Worm (Caenorhabditis elegans) whole organism, mixed stage, embryonic: ENCODE measurements around the gene gldi-1.

Source experiments
- blmp-1 ChIP-seq: fragments of 150-350 bp; optimal IDR thresholded peaks from 2 replicates; lab custom pipeline; 2014; ENCODE audit warnings: missing biosample characterization, missing genetic modification characterization
- ces-1 ChIP-seq: fragments of 150-350 bp; optimal IDR thresholded peaks from 2 replicates; lab custom pipeline; 2014; ENCODE audit warnings: missing biosample characterization, missing genetic modification reagents, missing genetic modification characterization
- elt-3 ChIP-seq: fragments of 150-350 bp; optimal IDR thresholded peaks from 2 replicates; lab custom pipeline; 2014; ENCODE audit warnings: missing biosample characterization, missing genetic modification characterization
- flh-1 ChIP-seq: fragments of 200-800 bp; sonication (Bioruptor generic); optimal IDR thresholded peaks from 2 replicates; lab custom pipeline; 2018; ENCODE audit warnings: mild to moderate bottlenecking, missing genetic modification characterization, moderate library complexity, missing compliant biosample characterization
- hlh-1 ChIP-seq: fragments of 150-350 bp; optimal IDR thresholded peaks from 2 replicates; lab custom pipeline; 2014; ENCODE audit warnings: missing biosample characterization, missing genetic modification reagents, missing genetic modification characterization
- lin-32 ChIP-seq: fragments of 200-800 bp; sonication (Bioruptor generic); optimal IDR thresholded peaks from 2 replicates; lab custom pipeline; 2018; ENCODE audit warnings: mild to moderate bottlenecking, missing genetic modification characterization, missing compliant biosample characterization
- lsy-2 ChIP-seq: fragments of 150-350 bp; optimal IDR thresholded peaks from 2 replicates; lab custom pipeline; 2014; ENCODE audit warnings: missing biosample characterization, missing genetic modification characterization
- mab-5 ChIP-seq: fragments of 150-350 bp; optimal IDR thresholded peaks from 2 replicates; lab custom pipeline; 2014; ENCODE audit warnings: missing biosample characterization, missing genetic modification characterization
- mep-1 ChIP-seq: fragments of 150-350 bp; optimal IDR thresholded peaks from 2 replicates; lab custom pipeline; 2017; ENCODE audit warnings: missing biosample characterization, missing genetic modification reagents, missing genetic modification characterization, inconsistent platforms
- nhr-12 ChIP-seq: fragments of 150-350 bp; optimal IDR thresholded peaks from 2 replicates; lab custom pipeline; 2014; ENCODE audit warnings: missing biosample characterization, missing genetic modification characterization
- nhr-237 ChIP-seq: fragments of 150-350 bp; optimal IDR thresholded peaks from 2 replicates; lab custom pipeline; 2014; ENCODE audit warnings: missing biosample characterization, missing genetic modification characterization
- unc-120 ChIP-seq: sonication (generic microtip); optimal IDR thresholded peaks from 2 replicates; lab custom pipeline; 2017; ENCODE audit warnings: missing genetic modification characterization, missing compliant biosample characterization; ENCODE audit not compliant: poor library complexity, severe bottlenecking
- unc-62 ChIP-seq: fragments of 150-350 bp; optimal IDR thresholded peaks from 2 replicates; lab custom pipeline; 2014; ENCODE audit warnings: missing biosample characterization, missing genetic modification reagents, missing genetic modification characterization

DNA sequence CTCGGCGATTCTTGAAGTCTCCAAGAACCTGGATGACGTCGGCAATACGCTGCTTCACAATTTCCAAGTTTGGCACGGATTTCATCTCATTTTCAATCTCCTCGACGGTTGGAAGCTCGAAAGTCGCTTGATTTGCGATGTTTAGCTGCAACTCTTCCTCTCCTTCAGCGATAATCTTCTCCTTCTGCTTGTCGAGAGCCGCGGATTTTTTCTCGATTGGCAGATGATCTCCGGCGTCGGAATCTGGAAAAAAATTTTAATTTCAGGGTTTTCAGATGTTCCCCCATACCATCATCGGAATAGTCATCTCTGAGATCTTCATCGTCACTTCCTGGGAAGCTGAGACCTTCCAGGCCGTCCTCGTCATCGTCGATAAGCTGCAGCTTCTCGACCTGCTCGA, 8.9 kb downstream of the gldi-1 start:
- TF ChIP-seq unc-62: no peak
- no peak for TF ChIP-seq unc-120 (tag; lab: Kevin White, UChicago)
- no peak for TF ChIP-seq lsy-2
- TF ChIP-seq mep-1 (tag; lab: Kevin White, UChicago): no peak
- TF ChIP-seq lin-32 (GFP tag; lab: Kevin White, UChicago): no peak
- no peak for TF ChIP-seq mab-5
- TF ChIP-seq hlh-1 (tag; lab: Kevin White, UChicago): no peak
- TF ChIP-seq ces-1 (GFP tag; lab: Kevin White, UChicago): no peak
- TF ChIP-seq nhr-237 (tag; lab: Kevin White, UChicago): no peak
- no peak for TF ChIP-seq nhr-12 (tag; lab: Kevin White, UChicago)
- no peak for TF ChIP-seq blmp-1 (tag; lab: Kevin White, UChicago)
- no peak for TF ChIP-seq flh-1 (GFP tag; lab: Kevin White, UChicago)
- no peak for TF ChIP-seq elt-3 (tag; lab: Kevin White, UChicago)
